Fruit fly (Drosophila melanogaster) whole organism, embryonic: Measurements from ENCODE around the gene Vps37B.

Experiments
- Adf1 ChIP-seq: fragments of 200-800 bp; sonication (Bioruptor generic); IDR thresholded peaks from 2 replicates; pipeline ENCODE4 v1.3.6; 2022; ENCODE audit warnings: missing biosample characterization, missing genetic modification characterization
- Aef1 ChIP-seq: fragments of 200-800 bp; sonication (Bioruptor generic); IDR thresholded peaks from 3 replicates; pipeline ENCODE4 v1.3.6; 2022; ENCODE audit warnings: missing biosample characterization, missing genetic modification characterization
- CG10366 ChIP-seq: fragments of 200-800 bp; sonication (Bioruptor generic); IDR thresholded peaks from 2 replicates; pipeline ENCODE4 v1.3.6; 2022; ENCODE audit warnings: missing biosample characterization, missing genetic modification characterization
- CG11398 ChIP-seq: fragments of 200-800 bp; sonication (Bioruptor generic); optimal IDR thresholded peaks from 2 replicates; lab custom pipeline; 2016; ENCODE audit warnings: missing biosample characterization, missing genetic modification characterization
- CG14014 ChIP-seq: fragments of 200-800 bp; sonication (Bioruptor generic); IDR thresholded peaks from 2 replicates; pipeline ENCODE4 v1.3.6; 2022; ENCODE audit warnings: missing biosample characterization, missing genetic modification characterization
- CG14667 ChIP-seq: fragments of 200-800 bp; sonication (Bioruptor generic); IDR thresholded peaks from 2 replicates; pipeline ENCODE4 v1.3.6; 2022; ENCODE audit warnings: missing biosample characterization, missing genetic modification characterization
- CG1603 ChIP-seq: fragments of 200-800 bp; sonication (Bioruptor generic); optimal IDR thresholded peaks from 2 replicates; lab custom pipeline; 2019; ENCODE audit warnings: missing biosample characterization, mild to moderate bottlenecking, missing genetic modification characterization, moderate library complexity
- CG17328 ChIP-seq: fragments of 200-800 bp; sonication (Bioruptor generic); IDR thresholded peaks from 2 replicates; pipeline ENCODE4 v1.3.6; 2022; ENCODE audit warnings: missing biosample characterization, missing genetic modification characterization
- CG17359 ChIP-seq: fragments of 200-800 bp; sonication (Bioruptor generic); optimal IDR thresholded peaks from 3 replicates; lab custom pipeline; 2018; ENCODE audit warnings: missing biosample characterization, mild to moderate bottlenecking, missing genetic modification characterization, moderate library complexity
- CG17829 ChIP-seq: fragments of 200-800 bp; optimal IDR thresholded peaks from 2 replicates; lab custom pipeline; 2019; ENCODE audit warnings: missing biosample characterization, mild to moderate bottlenecking, missing genetic modification characterization, moderate library complexity
- CG1832 ChIP-seq: fragments of 200-800 bp; sonication (Bioruptor generic); optimal IDR thresholded peaks from 2 replicates; lab custom pipeline; 2017; ENCODE audit warnings: missing biosample characterization, mild to moderate bottlenecking, missing genetic modification characterization, inconsistent platforms
- CG18476 ChIP-seq: fragments of 200-800 bp; sonication (Bioruptor generic); optimal IDR thresholded peaks from 2 replicates; lab custom pipeline; 2016; ENCODE audit warnings: missing biosample characterization, mild to moderate bottlenecking, missing genetic modification characterization
- CG31365 ChIP-seq: fragments of 200-800 bp; sonication (Bioruptor generic); optimal IDR thresholded peaks from 2 replicates; lab custom pipeline; 2018; ENCODE audit warnings: missing biosample characterization, mild to moderate bottlenecking, missing genetic modification characterization
- CG31441 ChIP-seq: fragments of 200-800 bp; sonication (Bioruptor generic); IDR thresholded peaks from 2 replicates; pipeline ENCODE4 v1.3.6; 2022; ENCODE audit warnings: missing biosample characterization, missing genetic modification characterization
- CG3163 ChIP-seq: fragments of 200-800 bp; sonication (Bioruptor generic); optimal IDR thresholded peaks from 3 replicates; lab custom pipeline; 2016; ENCODE audit warnings: missing biosample characterization, missing genetic modification characterization
- CG3407 ChIP-seq: fragments of 200-800 bp; sonication (Bioruptor generic); optimal IDR thresholded peaks from 2 replicates; lab custom pipeline; 2018; ENCODE audit warnings: missing biosample characterization, mild to moderate bottlenecking, missing genetic modification characterization
- CG8089 ChIP-seq: fragments of 200-800 bp; sonication (Bioruptor generic); optimal IDR thresholded peaks from 3 replicates; lab custom pipeline; 2016; ENCODE audit warnings: missing biosample characterization, missing genetic modification characterization
- CG8765 ChIP-seq: fragments of 200-800 bp; sonication (Bioruptor generic); IDR thresholded peaks from 2 replicates; pipeline ENCODE4 v1.3.6; 2022; ENCODE audit warnings: missing biosample characterization, missing genetic modification characterization
- Dip3 ChIP-seq: fragments of 200-800 bp; sonication (Bioruptor generic); optimal IDR thresholded peaks from 3 replicates; lab custom pipeline; 2016; ENCODE audit warnings: missing biosample characterization, missing genetic modification characterization
- Gsc ChIP-seq: fragments of 200-800 bp; sonication (Bioruptor generic); IDR thresholded peaks from 2 replicates; pipeline ENCODE4 v1.3.6; 2022; ENCODE audit warnings: missing biosample characterization, missing genetic modification characterization
- Gug ChIP-seq: fragments of 200-800 bp; sonication (Bioruptor generic); IDR thresholded peaks from 4 replicates; pipeline ENCODE4 v1.3.6; 2022; ENCODE audit warnings: missing biosample characterization, missing genetic modification characterization
- Lhr ChIP-seq: fragments of 200-800 bp; sonication (Bioruptor generic); optimal IDR thresholded peaks from 3 replicates; lab custom pipeline; 2017; ENCODE audit warnings: mild to moderate bottlenecking, missing biosample characterization, missing genetic modification reagents, missing genetic modification characterization
- Lim3 ChIP-seq: fragments of 200-800 bp; sonication (Bioruptor generic); IDR thresholded peaks from 2 replicates; pipeline ENCODE4 v1.3.6; 2022; ENCODE audit warnings: missing biosample characterization, missing genetic modification characterization
- Meics ChIP-seq: fragments of 200-800 bp; sonication (Bioruptor generic); optimal IDR thresholded peaks from 2 replicates; lab custom pipeline; 2017; ENCODE audit warnings: missing biosample characterization, mild to moderate bottlenecking, missing genetic modification characterization
- NK7.1 ChIP-seq: fragments of 200-800 bp; sonication (Bioruptor generic); optimal IDR thresholded peaks from 3 replicates; lab custom pipeline; 2016; ENCODE audit warnings: missing biosample characterization, missing genetic modification characterization
- Optix ChIP-seq: fragments of 200-800 bp; sonication (Bioruptor generic); IDR thresholded peaks from 3 replicates; pipeline ENCODE4 v1.3.6; 2022; ENCODE audit warnings: missing biosample characterization, missing genetic modification characterization
- Poxn ChIP-seq: fragments of 200-800 bp; sonication (Bioruptor generic); IDR thresholded peaks from 2 replicates; pipeline ENCODE4 v1.3.6; 2022; ENCODE audit warnings: missing biosample characterization, missing genetic modification characterization
- Scr ChIP-seq: fragments of 200-800 bp; sonication (Bioruptor generic); IDR thresholded peaks from 2 replicates; pipeline ENCODE4 v1.3.6; 2022; ENCODE audit warnings: missing biosample characterization, missing genetic modification characterization; ENCODE audit not compliant: partially characterized antibody
- Usf ChIP-seq: fragments of 200-800 bp; sonication (Bioruptor generic); optimal IDR thresholded peaks from 2 replicates; lab custom pipeline; 2017; ENCODE audit warnings: missing genotype, missing biosample characterization, missing genetic modification characterization
- ap ChIP-seq: fragments of 200-800 bp; sonication (Bioruptor generic); IDR thresholded peaks from 2 replicates; pipeline ENCODE4 v1.3.6; 2022; ENCODE audit warnings: missing biosample characterization, missing genetic modification characterization
- ato ChIP-seq: fragments of 200-800 bp; sonication (Bioruptor generic); IDR thresholded peaks from 2 replicates; pipeline ENCODE4 v1.3.6; 2022; ENCODE audit warnings: missing biosample characterization, missing genetic modification characterization; ENCODE audit not compliant: partially characterized antibody
- cg ChIP-seq: fragments of 200-800 bp; sonication (Bioruptor generic); optimal IDR thresholded peaks from 3 replicates; lab custom pipeline; 2019; ENCODE audit warnings: missing biosample characterization, mild to moderate bottlenecking, missing genetic modification characterization, moderate library complexity
- danr ChIP-seq: fragments of 200-800 bp; sonication (Bioruptor generic); IDR thresholded peaks from 2 replicates; pipeline ENCODE4 v1.3.6; 2022; ENCODE audit warnings: missing biosample characterization, missing genetic modification characterization
- eyg ChIP-seq: fragments of 200-800 bp; sonication (Bioruptor generic); optimal IDR thresholded peaks from 3 replicates; lab custom pipeline; 2016; ENCODE audit warnings: missing biosample characterization, missing genetic modification characterization
- fd102C ChIP-seq: fragments of 200-800 bp; sonication (Bioruptor generic); optimal IDR thresholded peaks from 2 replicates; lab custom pipeline; 2018; ENCODE audit warnings: missing biosample characterization, mild to moderate bottlenecking, missing genetic modification characterization, moderate library complexity
- hkb ChIP-seq, 2 experiments: fragments of 200-800 bp in 1 of 2; fragments of >200 bp in 1 of 2; sonication (Bioruptor generic) in 1 of 2; IDR thresholded peaks in 1 of 2; optimal IDR thresholded peaks in 1 of 2; 2 replicates each; pipeline versions ENCODE4 v1.3.6 to Lab custom; 2017 to 2022; ENCODE audit warnings: missing biosample characterization in 1 of 2, missing genetic modification characterization in 1 of 2
- ind ChIP-seq: fragments of 200-800 bp; sonication (Bioruptor generic); optimal IDR thresholded peaks from 3 replicates; lab custom pipeline; 2016; ENCODE audit warnings: missing biosample characterization, missing genetic modification characterization
- ken ChIP-seq: fragments of 200-800 bp; sonication (Bioruptor generic); IDR thresholded peaks from 3 replicates; pipeline ENCODE4 v1.3.6; 2022; ENCODE audit warnings: missing biosample characterization, missing genetic modification characterization
- mld ChIP-seq: fragments of 200-800 bp; sonication (Bioruptor generic); IDR thresholded peaks from 3 replicates; pipeline ENCODE4 v1.3.6; 2022; ENCODE audit warnings: missing biosample characterization, missing genetic modification characterization; ENCODE audit not compliant: partially characterized antibody
- nerfin-1 ChIP-seq: fragments of 200-800 bp; sonication (Bioruptor generic); optimal IDR thresholded peaks from 3 replicates; lab custom pipeline; 2019; ENCODE audit warnings: missing biosample characterization, mild to moderate bottlenecking, missing genetic modification characterization, moderate library complexity
- pum ChIP-seq: fragments of 200-800 bp; sonication (Bioruptor generic); optimal IDR thresholded peaks from 2 replicates; lab custom pipeline; 2016; ENCODE audit warnings: missing biosample characterization, missing genetic modification characterization
- pzg ChIP-seq: fragments of 200-800 bp; sonication (Bioruptor generic); optimal IDR thresholded peaks from 3 replicates; lab custom pipeline; 2018; ENCODE audit warnings: missing biosample characterization, mild to moderate bottlenecking, missing genetic modification characterization, moderate library complexity
- rib ChIP-seq: fragments of 200-800 bp; sonication (Bioruptor generic); IDR thresholded peaks from 2 replicates; pipeline ENCODE4 v1.3.6; 2022; ENCODE audit warnings: missing biosample characterization, missing genetic modification characterization
- run ChIP-seq: fragments of 200-800 bp; sonication (Bioruptor generic); optimal IDR thresholded peaks from 3 replicates; lab custom pipeline; 2018; ENCODE audit warnings: missing biosample characterization, mild to moderate bottlenecking, missing genetic modification characterization
- slp2 ChIP-seq: fragments of 200-800 bp; sonication (Bioruptor generic); optimal IDR thresholded peaks from 2 replicates; lab custom pipeline; 2016; ENCODE audit warnings: missing biosample characterization, missing genetic modification characterization
- so ChIP-seq: fragments of 200-800 bp; sonication (Bioruptor generic); IDR thresholded peaks from 3 replicates; pipeline ENCODE4 v1.3.6; 2022; ENCODE audit warnings: missing biosample characterization, missing genetic modification characterization
- tna ChIP-seq: fragments of 200-800 bp; sonication (Bioruptor generic); IDR thresholded peaks from 2 replicates; pipeline ENCODE4 v1.3.6; 2022; ENCODE audit warnings: missing biosample characterization, missing genetic modification characterization; ENCODE audit not compliant: partially characterized antibody
- unpg ChIP-seq: fragments of 200-800 bp; sonication (Bioruptor generic); optimal IDR thresholded peaks from 3 replicates; lab custom pipeline; 2018; ENCODE audit warnings: missing biosample characterization, mild to moderate bottlenecking, missing genetic modification characterization, moderate library complexity
- vnd ChIP-seq: fragments of 200-800 bp; sonication (Bioruptor generic); IDR thresholded peaks from 3 replicates; pipeline ENCODE4 v1.3.6; 2022; ENCODE audit warnings: missing biosample characterization, missing genetic modification characterization; ENCODE audit not compliant: partially characterized antibody
- z ChIP-seq: fragments of 200-800 bp; sonication (Bioruptor generic); IDR thresholded peaks from 3 replicates; pipeline ENCODE4 v1.3.6; 2022; ENCODE audit warnings: missing biosample characterization, missing genetic modification characterization

Vps37B gene

dm6 chr3R:5251243-5251865 is 25.4 kb downstream of the Vps37B start, which contains the start of gene CtsF (continued):
- TF ChIP-seq danr (no peak), ind (GFP tag; lab: Kevin White, UChicago) (no peak), pum (GFP tag; lab: Kevin White, UChicago) (no peak), CG8765 (no peak), tna (GFP tag; lab: Robert Waterston, UW) (peak; percentile 100), mld (GFP tag; lab: Robert Waterston, UW) (peak; percentile 99), hkb (optimal IDR thresholded peaks at IDR 0.05; lab: Kevin White, UChicago) (no peak), hkb (GFP tag; IDR thresholded peaks at IDR 0.05; lab: Robert Waterston, UW) (no peak), Aef1 (GFP tag; lab: Robert Waterston, UW) (no peak), CG3163 (GFP tag; lab: Kevin White, UChicago) (no peak), CG10366 (no peak), CG17328 (GFP tag; lab: Robert Waterston, UW) (no peak; the same call in 1 of the 2 replicates), CG17829 (tag; lab: Kevin White, UChicago) (peak; percentile 54), fd102C (GFP tag; lab: Kevin White, UChicago) (no peak), cg (GFP tag; lab: Kevin White, UChicago) (peak; percentile 98), pzg (GFP tag; lab: Kevin White, UChicago) (peak; percentile 93), slp2 (GFP tag; lab: Kevin White, UChicago) (no peak), nerfin-1 (tag; lab: Kevin White, UChicago) (peak; percentile 14), CG31365 (tag; lab: Kevin White, UChicago) (no peak), Poxn (GFP tag; lab: Robert Waterston, UW) (no peak), Scr (GFP tag; lab: Robert Waterston, UW) (peak; percentile 98), CG8089 (no peak), CG14667 (no peak), CG17359 (tag; lab: Kevin White, UChicago) (no peak), CG1832 (GFP tag; lab: Kevin White, UChicago) (peak; percentile 84), z (GFP tag; lab: Robert Waterston, UW) (0 out of 3 replicates have a peak, but pooled peaks have one; percentile 30), NK7.1 (GFP tag; lab: Kevin White, UChicago) (peak; percentile 8), ato (peak; percentile 99), Meics (no peak), Gsc (GFP tag; lab: Robert Waterston, UW) (no peak), CG31441 (no peak), eyg (GFP tag; lab: Kevin White, UChicago) (no peak), CG1603 (tag; lab: Kevin White, UChicago) (peak; percentile 48), run (tag; lab: Kevin White, UChicago) (peak; percentile 47), Dip3 (GFP tag; lab: Kevin White, UChicago) (no peak), CG18476 (GFP tag; lab: Kevin White, UChicago) (no peak), Usf (GFP tag; lab: Kevin White, UChicago) (no peak), Adf1 (GFP tag; lab: Robert Waterston, UW) (peak; percentile 67), vnd (GFP tag; lab: Robert Waterston, UW) (peak; percentile 99), unpg (GFP tag; lab: Kevin White, UChicago) (peak; percentile 3), so (GFP tag; lab: Robert Waterston, UW) (no peak; the same call in 2 of the 3 replicates), Lhr (peak; percentile 14), CG14014 (GFP tag; lab: Robert Waterston, UW) (no peak), ap (GFP tag; lab: Robert Waterston, UW) (no peak), Lim3 (GFP tag; lab: Robert Waterston, UW) (no peak), ken (GFP tag; lab: Robert Waterston, UW) (peak; percentile 40; the same call in 1 of the 3 replicates), CG11398 (GFP tag; lab: Kevin White, UChicago) (peak; percentile 28), CG3407 (GFP tag; lab: Kevin White, UChicago) (no peak), Gug (no peak; the same call in 3 of the 4 replicates), rib (GFP tag; lab: Robert Waterston, UW) (peak; percentile 54; the same call in 1 of the 2 replicates), Optix (GFP tag; lab: Robert Waterston, UW) (no peak)
